Fruit fly (Drosophila melanogaster) whole organism, embryonic: ENCODE measurements around the gene CG13829.
A peak's percentile ranks its signal among the peaks of the same experiment; 100 is the strongest.

ENCODE experiments used
- CG10274 ChIP-seq: fragments of 200-800 bp; sonication (Bioruptor generic); optimal IDR thresholded peaks from 3 replicates; lab custom pipeline; 2017; ENCODE audit warnings: missing biosample characterization, mild to moderate bottlenecking, missing genetic modification characterization
- CG14050 ChIP-seq: fragments of 200-800 bp; sonication (Bioruptor generic); IDR thresholded peaks from 3 replicates; pipeline ENCODE4 v1.3.6; 2022; ENCODE audit warnings: missing biosample characterization, missing genetic modification characterization
- CG14441 ChIP-seq: fragments of 200-800 bp; sonication (Bioruptor generic); IDR thresholded peaks from 2 replicates; pipeline ENCODE4 v1.3.6; 2022; ENCODE audit warnings: missing biosample characterization, missing genetic modification characterization
- CG16863 ChIP-seq: fragments of 200-800 bp; sonication (Bioruptor generic); optimal IDR thresholded peaks from 3 replicates; lab custom pipeline; 2016; ENCODE audit warnings: missing biosample characterization, missing genetic modification characterization
- CG17328 ChIP-seq: fragments of 200-800 bp; sonication (Bioruptor generic); IDR thresholded peaks from 2 replicates; pipeline ENCODE4 v1.3.6; 2022; ENCODE audit warnings: missing biosample characterization, missing genetic modification characterization
- CG2678 ChIP-seq: fragments of 200-800 bp; sonication (Bioruptor generic); optimal IDR thresholded peaks from 3 replicates; lab custom pipeline; 2019; ENCODE audit warnings: missing biosample characterization, mild to moderate bottlenecking, missing genetic modification characterization, moderate library complexity
- CG30403 ChIP-seq: fragments of 200-800 bp; sonication (Bioruptor generic); optimal IDR thresholded peaks from 3 replicates; lab custom pipeline; 2016; ENCODE audit warnings: missing biosample characterization, missing genetic modification characterization
- CG3163 ChIP-seq: fragments of 200-800 bp; sonication (Bioruptor generic); optimal IDR thresholded peaks from 3 replicates; lab custom pipeline; 2016; ENCODE audit warnings: missing biosample characterization, missing genetic modification characterization
- CG5180 ChIP-seq: fragments of 200-800 bp; sonication (Bioruptor generic); optimal IDR thresholded peaks from 3 replicates; lab custom pipeline; 2017; ENCODE audit warnings: missing biosample characterization, missing genetic modification characterization, mild to moderate bottlenecking, moderate library complexity, missing genetic modification reagents
- CG6765 ChIP-seq: fragments of 200-800 bp; sonication (Bioruptor generic); optimal IDR thresholded peaks from 3 replicates; lab custom pipeline; 2017; ENCODE audit warnings: missing biosample characterization, mild to moderate bottlenecking, missing genetic modification characterization
- CG6854 ChIP-seq: fragments of 200-800 bp; sonication (Bioruptor generic); optimal IDR thresholded peaks from 3 replicates; lab custom pipeline; 2017; ENCODE audit warnings: missing biosample characterization, mild to moderate bottlenecking, missing genetic modification characterization
- CG7372 ChIP-seq: fragments of 200-800 bp; sonication (Bioruptor generic); IDR thresholded peaks from 2 replicates; pipeline ENCODE4 v1.3.6; 2022; ENCODE audit warnings: missing biosample characterization, missing genetic modification characterization
- CG7928 ChIP-seq: fragments of 200-800 bp; sonication (Bioruptor generic); optimal IDR thresholded peaks from 2 replicates; lab custom pipeline; 2017; ENCODE audit warnings: missing biosample characterization, mild to moderate bottlenecking, missing genetic modification characterization
- Chrac-16 ChIP-seq: fragments of 200-800 bp; sonication (Bioruptor generic); optimal IDR thresholded peaks from 3 replicates; lab custom pipeline; 2016; ENCODE audit warnings: missing biosample characterization, missing genetic modification characterization
- Dbx ChIP-seq: fragments of 200-800 bp; sonication (Bioruptor generic); IDR thresholded peaks from 3 replicates; pipeline ENCODE4 v1.3.6; 2022; ENCODE audit warnings: missing biosample characterization, missing genetic modification characterization
- Dp ChIP-seq: fragments of 200-800 bp; sonication (Bioruptor generic); optimal IDR thresholded peaks from 2 replicates; lab custom pipeline; 2018; ENCODE audit warnings: missing biosample characterization, mild to moderate bottlenecking, missing genetic modification characterization, moderate library complexity
- Dref ChIP-seq: fragments of 200-800 bp; sonication (Bioruptor generic); IDR thresholded peaks from 2 replicates; pipeline ENCODE4 v1.3.6; 2022; ENCODE audit warnings: missing biosample characterization, missing genetic modification characterization
- Fer1 ChIP-seq: fragments of 200-800 bp; sonication (Bioruptor generic); optimal IDR thresholded peaks from 2 replicates; lab custom pipeline; 2017; ENCODE audit warnings: missing biosample characterization, mild to moderate bottlenecking, missing genetic modification characterization
- Hand ChIP-seq: fragments of 200-800 bp; sonication (Bioruptor generic); optimal IDR thresholded peaks from 2 replicates; lab custom pipeline; 2017; ENCODE audit warnings: mild to moderate bottlenecking, missing biosample characterization, missing genetic modification reagents, missing genetic modification characterization
- MESR4 ChIP-seq: fragments of 200-800 bp; sonication (Bioruptor generic); optimal IDR thresholded peaks from 2 replicates; lab custom pipeline; 2018; ENCODE audit warnings: missing biosample characterization, mild to moderate bottlenecking, missing genetic modification characterization, moderate library complexity
- Oaz ChIP-seq: fragments of 200-800 bp; sonication (Bioruptor generic); IDR thresholded peaks from 2 replicates; pipeline ENCODE4 v1.3.6; 2022; ENCODE audit warnings: missing biosample characterization, missing genetic modification characterization
- PHDP ChIP-seq: fragments of 200-800 bp; sonication (Bioruptor generic); optimal IDR thresholded peaks from 3 replicates; lab custom pipeline; 2018; ENCODE audit warnings: missing biosample characterization, mild to moderate bottlenecking, missing genetic modification characterization, moderate library complexity
- Trl ChIP-seq, 3 experiments: fragments of >200 bp in 2 of 3; fragments of 200-800 bp in 1 of 3; sonication (Bioruptor generic) in 1 of 3; optimal IDR thresholded peaks; 2 replicates in 1 of 3; 3 replicates in 2 of 3; lab custom pipeline; 2016 to 2017; ENCODE audit warnings: missing biosample characterization in 1 of 3, missing genetic modification characterization in 1 of 3
- amos ChIP-seq: fragments of 200-800 bp; sonication (Bioruptor generic); IDR thresholded peaks from 2 replicates; pipeline ENCODE4 v1.3.6; 2022; ENCODE audit warnings: missing biosample characterization, missing genetic modification characterization; ENCODE audit not compliant: partially characterized antibody
- bigmax ChIP-seq: fragments of 200-800 bp; sonication (Bioruptor generic); optimal IDR thresholded peaks from 2 replicates; lab custom pipeline; 2018; ENCODE audit warnings: missing biosample characterization, mild to moderate bottlenecking, missing genetic modification characterization
- bowl ChIP-seq: fragments of 200-800 bp; sonication (Bioruptor generic); IDR thresholded peaks from 2 replicates; pipeline ENCODE4 v1.3.6; 2022; ENCODE audit warnings: missing biosample characterization, missing genetic modification characterization
- crp ChIP-seq, 2 experiments: fragments of 200-800 bp; sonication (Bioruptor generic); optimal IDR thresholded peaks; 2 replicates in 1 of 2; 3 replicates in 1 of 2; lab custom pipeline; 2017; ENCODE audit warnings: missing biosample characterization in 2 of 2, missing genetic modification characterization in 2 of 2, mild to moderate bottlenecking in 1 of 2, moderate library complexity in 1 of 2
- dati ChIP-seq: fragments of 200-800 bp; sonication (Bioruptor generic); IDR thresholded peaks from 2 replicates; pipeline ENCODE4 v1.3.6; 2022; ENCODE audit warnings: missing biosample characterization, missing genetic modification characterization
- dmrt99B ChIP-seq: fragments of 200-800 bp; sonication (Bioruptor generic); optimal IDR thresholded peaks from 2 replicates; lab custom pipeline; 2018; ENCODE audit warnings: missing biosample characterization, mild to moderate bottlenecking, missing genetic modification characterization, moderate library complexity
- grau ChIP-seq: fragments of 200-800 bp; optimal IDR thresholded peaks from 3 replicates; lab custom pipeline; 2019; ENCODE audit warnings: missing biosample characterization, mild to moderate bottlenecking, missing genetic modification characterization, moderate library complexity
- gsb ChIP-seq: fragments of 200-800 bp; sonication (Bioruptor generic); IDR thresholded peaks from 2 replicates; pipeline ENCODE4 v1.3.6; 2022; ENCODE audit warnings: missing biosample characterization, missing genetic modification characterization
- ham ChIP-seq: fragments of 200-800 bp; sonication (Bioruptor generic); IDR thresholded peaks from 2 replicates; pipeline ENCODE4 v1.3.6; 2022; ENCODE audit warnings: missing biosample characterization, missing genetic modification characterization
- jigr1 ChIP-seq: fragments of 200-800 bp; sonication (Bioruptor generic); IDR thresholded peaks from 3 replicates; pipeline ENCODE4 v1.3.6; 2022; ENCODE audit warnings: missing biosample characterization, missing genetic modification characterization
- kay ChIP-seq: fragments of 200-800 bp; sonication (Bioruptor generic); optimal IDR thresholded peaks from 2 replicates; lab custom pipeline; 2016; ENCODE audit warnings: missing biosample characterization, missing genetic modification characterization
- klu ChIP-seq: fragments of 200-800 bp; sonication (Bioruptor generic); IDR thresholded peaks from 2 replicates; pipeline ENCODE4 v1.3.6; 2022; ENCODE audit warnings: missing biosample characterization, missing genetic modification characterization
- odd ChIP-seq: fragments of 200-800 bp; sonication (Bioruptor generic); optimal IDR thresholded peaks from 2 replicates; lab custom pipeline; 2017; ENCODE audit warnings: missing biosample characterization, mild to moderate bottlenecking, missing genetic modification characterization
- onecut ChIP-seq: fragments of 200-800 bp; sonication (Bioruptor generic); IDR thresholded peaks from 2 replicates; pipeline ENCODE4 v1.3.6; 2022; ENCODE audit warnings: missing biosample characterization, missing genetic modification characterization
- pfk ChIP-seq: fragments of 200-800 bp; sonication (Bioruptor generic); optimal IDR thresholded peaks from 2 replicates; lab custom pipeline; 2018; ENCODE audit warnings: missing biosample characterization, mild to moderate bottlenecking, missing genetic modification characterization, moderate library complexity
- pho ChIP-seq: fragments of 200-800 bp; sonication (Bioruptor generic); optimal IDR thresholded peaks from 2 replicates; lab custom pipeline; 2016; ENCODE audit warnings: missing biosample characterization, missing genetic modification characterization
- pros ChIP-seq: fragments of 200-800 bp; sonication (Bioruptor generic); optimal IDR thresholded peaks from 3 replicates; lab custom pipeline; 2019; ENCODE audit warnings: missing biosample characterization, mild to moderate bottlenecking, missing genetic modification characterization, moderate library complexity
- salm ChIP-seq: fragments of 200-800 bp; sonication (Bioruptor generic); optimal IDR thresholded peaks from 2 replicates; lab custom pipeline; 2018; ENCODE audit warnings: missing biosample characterization, mild to moderate bottlenecking, missing genetic modification characterization
- schlank ChIP-seq: fragments of 200-800 bp; sonication (Bioruptor generic); optimal IDR thresholded peaks from 2 replicates; lab custom pipeline; 2018; ENCODE audit warnings: missing biosample characterization, mild to moderate bottlenecking, missing genetic modification characterization
- sd ChIP-seq: fragments of 200-800 bp; sonication (Bioruptor generic); optimal IDR thresholded peaks from 3 replicates; lab custom pipeline; 2018; ENCODE audit warnings: missing biosample characterization, mild to moderate bottlenecking, missing genetic modification characterization, moderate library complexity
- shn ChIP-seq: fragments of 200-800 bp; sonication (Bioruptor generic); optimal IDR thresholded peaks from 3 replicates; lab custom pipeline; 2016; ENCODE audit warnings: missing biosample characterization, missing genetic modification characterization
- sima ChIP-seq: fragments of 200-800 bp; sonication (Bioruptor generic); optimal IDR thresholded peaks from 2 replicates; lab custom pipeline; 2016; ENCODE audit warnings: missing biosample characterization, missing genetic modification characterization
- slou ChIP-seq: fragments of 200-800 bp; sonication (Bioruptor generic); optimal IDR thresholded peaks from 3 replicates; lab custom pipeline; 2016; ENCODE audit warnings: missing biosample characterization, missing genetic modification characterization
- sna ChIP-seq: fragments of 200-800 bp; sonication (Bioruptor generic); IDR thresholded peaks from 2 replicates; pipeline ENCODE4 v1.3.6; 2022; ENCODE audit warnings: missing biosample characterization, missing genetic modification characterization; ENCODE audit not compliant: partially characterized antibody
- tap ChIP-seq: fragments of 200-800 bp; optimal IDR thresholded peaks from 3 replicates; lab custom pipeline; 2019; ENCODE audit warnings: missing biosample characterization, mild to moderate bottlenecking, missing genetic modification characterization, moderate library complexity
- toy ChIP-seq: fragments of 200-800 bp; sonication (Bioruptor generic); IDR thresholded peaks from 2 replicates; pipeline ENCODE4 v1.3.6; 2022; ENCODE audit warnings: missing biosample characterization, missing genetic modification characterization
- vfl ChIP-seq: fragments of 200-800 bp; sonication (Bioruptor generic); optimal IDR thresholded peaks from 2 replicates; lab custom pipeline; 2016; ENCODE audit warnings: missing biosample characterization, missing genetic modification characterization

CG13829 gene

DNA sequence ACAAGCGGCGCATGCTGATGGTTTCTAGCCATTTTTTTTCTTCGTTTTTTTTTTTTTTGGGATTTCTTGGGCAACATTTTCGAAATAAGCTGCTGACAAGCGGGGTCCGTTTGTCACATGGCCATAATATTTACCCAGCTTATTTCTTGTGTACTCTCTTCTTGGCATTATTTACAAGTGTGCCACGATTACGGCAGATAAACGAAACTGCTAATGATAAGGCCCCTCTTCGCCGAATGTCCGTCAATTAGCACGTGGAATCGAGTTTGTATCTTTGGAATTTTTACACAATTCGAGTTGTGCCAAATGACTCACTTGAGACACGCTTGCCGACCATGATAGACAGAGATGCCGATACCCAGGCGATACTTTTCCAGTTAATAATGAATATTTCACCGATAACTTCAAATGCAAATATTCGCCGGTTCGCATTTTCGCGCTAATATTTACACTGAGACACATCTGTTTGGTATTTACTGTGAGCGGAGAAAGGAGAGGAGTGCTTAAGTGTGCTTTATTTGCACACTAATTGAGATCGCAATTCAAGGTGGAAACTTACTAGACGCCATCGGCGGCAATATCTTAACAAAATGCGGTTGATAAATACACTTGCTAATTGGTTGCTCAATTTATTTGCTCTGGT, 15.4 kb upstream of the CG13829 start (continued):
- TF ChIP-seq MESR4 (no peak), shn (GFP tag; lab: Kevin White, UChicago) (no peak), CG10274 (GFP tag; lab: Kevin White, UChicago) (no peak), odd (peak; percentile 51), CG3163 (no peak), schlank (tag; lab: Kevin White, UChicago) (peak; percentile 71), crp (GFP tag; optimal IDR thresholded peaks at IDR 0.05; lab: Kevin White, UChicago) (no peak), pfk (peak; percentile 24), grau (tag; lab: Kevin White, UChicago) (no peak), sd (tag; lab: Kevin White, UChicago) (peak; percentile 61), CG17328 (GFP tag; lab: Robert Waterston, UW) (no peak), vfl (no peak), tap (tag; lab: Kevin White, UChicago) (no peak), CG16863 (GFP tag; lab: Kevin White, UChicago) (peak; percentile 1), CG2678 (peak; percentile 59), Hand (peak; percentile 20), jigr1 (GFP tag; lab: Robert Waterston, UW) (no peak), dmrt99B (tag; lab: Kevin White, UChicago) (no peak), CG6854 (GFP tag; lab: Kevin White, UChicago) (peak; percentile 7), CG7928 (GFP tag; lab: Kevin White, UChicago) (no peak), dati (GFP tag; lab: Robert Waterston, UW) (no peak), ham (GFP tag; lab: Robert Waterston, UW) (no peak), bowl (GFP tag; lab: Robert Waterston, UW) (peak; percentile 9; the same call in 1 of the 2 replicates), Dp (GFP tag; lab: Kevin White, UChicago) (no peak), Chrac-16 (no peak), PHDP (peak; percentile 50), CG14441 (GFP tag; lab: Robert Waterston, UW) (0 out of 2 replicates have a peak, but pooled peaks have one; percentile 45), toy (GFP tag; lab: Robert Waterston, UW) (no peak), Oaz (GFP tag; lab: Robert Waterston, UW) (0 out of 2 replicates have a peak, but pooled peaks have one; percentile 18), kay (GFP tag; lab: Kevin White, UChicago) (no peak), onecut (GFP tag; lab: Robert Waterston, UW) (peak; percentile 62; the same call in 1 of the 2 replicates), Dref (GFP tag; lab: Robert Waterston, UW) (no peak), pho (peak; percentile 42), CG14050 (GFP tag; lab: Robert Waterston, UW) (no peak), CG7372 (GFP tag; lab: Robert Waterston, UW) (no peak), amos (GFP tag; lab: Robert Waterston, UW) (no peak), bigmax (GFP tag; lab: Kevin White, UChicago) (no peak), klu (GFP tag; lab: Robert Waterston, UW) (no peak), salm (tag; lab: Kevin White, UChicago) (no peak), Fer1 (GFP tag; lab: Kevin White, UChicago) (peak; percentile 80), Trl (optimal IDR thresholded peaks at IDR 0.05; lab: Kevin White, UChicago) (no peak), Trl (GFP tag; optimal IDR thresholded peaks at IDR 0.05; lab: Kevin White, UChicago) (peak; percentile 46), sna (GFP tag; lab: Robert Waterston, UW) (no peak), CG30403 (GFP tag; lab: Kevin White, UChicago) (no peak), slou (GFP tag; lab: Kevin White, UChicago) (peak; percentile 30), sima (GFP tag; lab: Kevin White, UChicago) (no peak), pros (GFP tag; lab: Kevin White, UChicago) (no peak), Dbx (peak; percentile 69; the same call in 2 of the 3 replicates), CG5180 (peak; percentile 30), CG6765 (GFP tag; lab: Kevin White, UChicago) (peak; percentile 70), gsb (GFP tag; lab: Robert Waterston, UW) (no peak)
